Fruit fly (Drosophila melanogaster): ENCODE measurements around the gene CG43050.

Gene CG43050

dm6 chr2L:13119034-13119433 is at the start of gene CG43050, which contains the start of gene CG44198:
Gene CG43050, plus strand, starts transcription at chr2L:13119294.
Gene CG44198, minus strand, starts transcription at chr2L:13119134.
- peak; percentile 70 for TF ChIP-seq Ets65A (GFP tag)
- TF ChIP-seq Xbp1 (GFP tag; optimal IDR thresholded peaks at IDR 0.05): no peak
- TF ChIP-seq CG2889 (GFP tag; IDR thresholded peaks at IDR 0.05): 0 out of 3 replicates have a peak, but pooled peaks have one; percentile 2
- TF ChIP-seq CG2202 (tag; optimal IDR thresholded peaks at IDR 0.05): no peak
- no peak for TF ChIP-seq CG10462 (GFP tag; optimal IDR thresholded peaks at IDR 0.05)
- TF ChIP-seq HmgD (GFP tag; optimal IDR thresholded peaks at IDR 0.05): no peak
- no peak for TF ChIP-seq row (GFP tag; IDR thresholded peaks at IDR 0.05)
- TF ChIP-seq cato (GFP tag; optimal IDR thresholded peaks at IDR 0.05; ENCODE audit: borderline replicate concordance): no peak
- no peak for TF ChIP-seq Gug (GFP tag; IDR thresholded peaks at IDR 0.05)
- no peak for TF ChIP-seq Sry-δ (GFP tag; optimal IDR thresholded peaks at IDR 0.05)

- TF ChIP-seq CG17186 (GFP tag; optimal IDR thresholded peaks at IDR 0.05) (no peak), Dbx (GFP tag; IDR thresholded peaks at IDR 0.05) (no peak), CG1233 (GFP tag; optimal IDR thresholded peaks at IDR 0.05) (no peak), croc (GFP tag; conservative IDR thresholded peaks at IDR 0.05) (no peak), lbe (GFP tag; optimal IDR thresholded peaks at IDR 0.05) (peak; percentile 7), Nf-YB (GFP tag; optimal IDR thresholded peaks at IDR 0.05) (no peak), inv (GFP tag; IDR thresholded peaks at IDR 0.05; ENCODE audit: partially characterized antibody) (no peak), chif (GFP tag; optimal IDR thresholded peaks at IDR 0.05) (no peak), gro (GFP tag; optimal IDR thresholded peaks at IDR 0.05) (no peak), Blimp-1 (GFP tag; optimal IDR thresholded peaks at IDR 0.05) (peak; percentile 55), Elba2 (GFP tag; optimal IDR thresholded peaks at IDR 0.05) (no peak), CG13894 (tag; optimal IDR thresholded peaks at IDR 0.05) (peak; percentile 42), CG14667 (GFP tag; IDR thresholded peaks at IDR 0.05) (no peak), sc (optimal IDR thresholded peaks at IDR 0.05) (no peak), sc (GFP tag; optimal IDR thresholded peaks at IDR 0.05) (no peak), Six4 (GFP tag; optimal IDR thresholded peaks at IDR 0.05) (no peak), Fer2 (tag; optimal IDR thresholded peaks at IDR 0.05) (no peak), hth (optimal IDR thresholded peaks at IDR 0.05) (no peak), vnd (GFP tag; IDR thresholded peaks at IDR 0.05; ENCODE audit: partially characterized antibody) (no peak), Hmx (GFP tag; optimal IDR thresholded peaks at IDR 0.05) (no peak), CG10274 (GFP tag; optimal IDR thresholded peaks at IDR 0.05) (no peak), CG31388 (GFP tag; optimal IDR thresholded peaks at IDR 0.05) (no peak)
Observed at dm6 chr2L:13069632-13070279, 49.3 kb upstream of the CG43050 start.

DNA sequence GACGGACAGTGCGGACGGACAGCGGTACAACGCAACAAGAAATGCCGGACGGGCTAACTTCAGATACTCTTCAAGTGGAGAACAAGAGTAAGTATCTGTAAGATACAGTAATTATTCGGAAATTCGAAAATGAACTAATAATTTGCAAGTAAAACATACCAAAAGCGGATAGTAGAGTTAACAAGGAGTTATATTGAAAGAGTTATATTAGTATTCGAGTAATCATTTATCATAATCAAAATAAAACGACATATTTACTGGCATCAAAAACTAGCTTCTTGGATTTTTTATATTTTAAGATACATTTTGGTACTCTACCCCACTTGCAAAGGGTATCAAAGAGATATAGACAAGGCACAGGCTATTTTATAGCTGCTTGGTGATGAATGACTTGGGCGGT is 47.8 kb upstream of the CG43050 start:
- TF ChIP-seq CG5953 (GFP tag; IDR thresholded peaks at IDR 0.05) (no peak), vvl (GFP tag; IDR thresholded peaks at IDR 0.05) (no peak), HLH4C (GFP tag; IDR thresholded peaks at IDR 0.05; ENCODE audit: partially characterized antibody) (no peak), Xrp1 (GFP tag; IDR thresholded peaks at IDR 0.05) (no peak), ase (GFP tag; IDR thresholded peaks at IDR 0.05) (no peak), Usf (GFP tag; optimal IDR thresholded peaks at IDR 0.05) (no peak), D19A (tag; optimal IDR thresholded peaks at IDR 0.05) (peak; percentile 4), CG4820 (GFP tag; optimal IDR thresholded peaks at IDR 0.05) (no peak)

All from whole organism, embryonic.